Fruit fly (Drosophila melanogaster): ENCODE measurements around the gene CG32486.

The CG32486 gene

dm6 chr3L:3080084-3080994 lies 9.7 kb upstream of the CG32486 start (continued):
- TF ChIP-seq salm (tag; optimal IDR thresholded peaks at IDR 0.05), result no peak
- peak; percentile 11 for TF ChIP-seq Hmr (GFP tag; optimal IDR thresholded peaks at IDR 0.05)
- TF ChIP-seq CG4730 (GFP tag; IDR thresholded peaks at IDR 0.05), result no peak
- no peak for TF ChIP-seq Dip2 (GFP tag; IDR thresholded peaks at IDR 0.05)
- peak; percentile 86 for TF ChIP-seq run (tag; optimal IDR thresholded peaks at IDR 0.05)
- TF ChIP-seq maf-S (GFP tag; optimal IDR thresholded peaks at IDR 0.05), result no peak
- TF ChIP-seq caup (GFP tag; optimal IDR thresholded peaks at IDR 0.05; ENCODE audit: severe bottlenecking), result peak; percentile 3
- peak; percentile 52; the same call in 1 of the 3 replicates for TF ChIP-seq H15 (GFP tag; IDR thresholded peaks at IDR 0.05)
- no peak for TF ChIP-seq seq (GFP tag; IDR thresholded peaks at IDR 0.05)
- TF ChIP-seq Dref (GFP tag; IDR thresholded peaks at IDR 0.05), result no peak
- no peak for TF ChIP-seq zen (tag; optimal IDR thresholded peaks at IDR 0.05)
- peak; percentile 80 for TF ChIP-seq CG10543 (GFP tag; optimal IDR thresholded peaks at IDR 0.05)
- TF ChIP-seq GATAe (GFP tag; conservative IDR thresholded peaks at IDR 0.05), result peak; percentile 57; the same call in 1 of the 2 replicates
- peak; percentile 35; the same call in 1 of the 2 replicates for TF ChIP-seq E2f1 (GFP tag; IDR thresholded peaks at IDR 0.05)
- TF ChIP-seq Rx (GFP tag; IDR thresholded peaks at IDR 0.05), result 0 out of 2 replicates have a peak, but pooled peaks have one; percentile 32
- TF ChIP-seq pho (GFP tag; optimal IDR thresholded peaks at IDR 0.05), result no peak
- no peak for TF ChIP-seq hkb (optimal IDR thresholded peaks at IDR 0.05)
- peak; percentile 49; the same call in 1 of the 2 replicates for TF ChIP-seq hkb (GFP tag; IDR thresholded peaks at IDR 0.05)
- peak; percentile 41; the same call in 1 of the 2 replicates for TF ChIP-seq slbo (GFP tag; IDR thresholded peaks at IDR 0.05)
- TF ChIP-seq CG7963 (GFP tag; IDR thresholded peaks at IDR 0.05; ENCODE audit: partially characterized antibody), result no peak
- TF ChIP-seq CG7987 (GFP tag; optimal IDR thresholded peaks at IDR 0.05), result peak; percentile 29

DNA sequence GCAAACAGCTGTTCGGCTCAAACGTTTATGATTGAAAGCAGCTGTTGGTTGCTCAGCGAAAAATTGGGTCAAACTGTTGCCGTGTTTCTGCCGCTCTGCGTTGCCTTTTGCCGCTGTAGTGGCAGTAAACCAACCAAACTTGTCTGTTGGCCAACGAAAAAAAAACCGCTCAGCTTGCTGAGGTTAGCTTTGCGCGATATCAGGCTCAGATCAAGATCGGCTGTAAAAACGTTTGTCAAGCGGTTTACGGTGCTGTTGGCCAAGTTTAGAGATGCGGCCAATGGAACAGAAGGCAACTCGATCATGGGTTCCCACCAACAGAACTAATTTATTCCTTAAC lies 8.5 kb upstream of the CG32486 start:
- peak; percentile 50; the same call in 1 of the 3 replicates for TF ChIP-seq CG6175 (GFP tag; IDR thresholded peaks at IDR 0.05)
- no peak for TF ChIP-seq CG15073 (GFP tag; optimal IDR thresholded peaks at IDR 0.05)
- no peak for TF ChIP-seq cwo (GFP tag; optimal IDR thresholded peaks at IDR 0.05)
- TF ChIP-seq Bgb (GFP tag; IDR thresholded peaks at IDR 0.05; ENCODE audit: partially characterized antibody), result no peak
- TF ChIP-seq ci (GFP tag; IDR thresholded peaks at IDR 0.05), result 0 out of 3 replicates have a peak, but pooled peaks have one; percentile 4
- TF ChIP-seq grn (GFP tag; optimal IDR thresholded peaks at IDR 0.05), result peak; percentile 75
- TF ChIP-seq ken (GFP tag; IDR thresholded peaks at IDR 0.05), result no peak
- no peak for TF ChIP-seq rib (GFP tag; IDR thresholded peaks at IDR 0.05)
- TF ChIP-seq crp (GFP tag; optimal IDR thresholded peaks at IDR 0.05), result peak in 1 of 2 experiments; percentile 57
- TF ChIP-seq abd-A (tag; optimal IDR thresholded peaks at IDR 0.05), result peak; percentile 22
- TF ChIP-seq CG9817 (tag; optimal IDR thresholded peaks at IDR 0.05), result no peak
- peak; percentile 26; the same call in 1 of the 2 replicates for TF ChIP-seq CG13287 (GFP tag; IDR thresholded peaks at IDR 0.05; ENCODE audit: partially characterized antibody)
- 0 out of 2 replicates have a peak, but pooled peaks have one; percentile 1 for TF ChIP-seq CG10321 (GFP tag; IDR thresholded peaks at IDR 0.05)
- TF ChIP-seq CG12769 (tag; optimal IDR thresholded peaks at IDR 0.05), result peak; percentile 18
- TF ChIP-seq CG1603 (tag; optimal IDR thresholded peaks at IDR 0.05), result no peak
- TF ChIP-seq CG15601 (tag; optimal IDR thresholded peaks at IDR 0.05), result peak; percentile 14
- TF ChIP-seq Fer2 (tag; optimal IDR thresholded peaks at IDR 0.05), result no peak
- peak; percentile 89 for TF ChIP-seq CG5180 (GFP tag; optimal IDR thresholded peaks at IDR 0.05)
- peak; percentile 70 for TF ChIP-seq sqz (GFP tag; optimal IDR thresholded peaks at IDR 0.05)

Measured in whole organism, embryonic.